Fruit fly (Drosophila melanogaster) whole organism, embryonic: ENCODE data around the gene CG45428.

Experiments used
- CG10274 ChIP-seq: fragments of 200-800 bp; sonication (Bioruptor generic); optimal IDR thresholded peaks from 3 replicates; lab custom pipeline; 2017; ENCODE audit warnings: missing biosample characterization, mild to moderate bottlenecking, missing genetic modification characterization
- CG10366 ChIP-seq: fragments of 200-800 bp; sonication (Bioruptor generic); IDR thresholded peaks from 2 replicates; pipeline ENCODE4 v1.3.6; 2022; ENCODE audit warnings: missing biosample characterization, missing genetic modification characterization
- CG13424 ChIP-seq: fragments of 200-800 bp; sonication (Bioruptor generic); optimal IDR thresholded peaks from 2 replicates; lab custom pipeline; 2019; ENCODE audit warnings: missing biosample characterization, mild to moderate bottlenecking, missing genetic modification characterization, moderate library complexity
- CG14014 ChIP-seq: fragments of 200-800 bp; sonication (Bioruptor generic); IDR thresholded peaks from 2 replicates; pipeline ENCODE4 v1.3.6; 2022; ENCODE audit warnings: missing biosample characterization, missing genetic modification characterization
- CG14965 ChIP-seq: fragments of 200-800 bp; sonication (Bioruptor generic); optimal IDR thresholded peaks from 2 replicates; lab custom pipeline; 2016; ENCODE audit warnings: missing biosample characterization, missing genetic modification characterization, borderline replicate concordance
- CG15269 ChIP-seq: fragments of 200-800 bp; sonication (Bioruptor generic); optimal IDR thresholded peaks from 2 replicates; lab custom pipeline; 2018; ENCODE audit warnings: missing biosample characterization, mild to moderate bottlenecking, missing genetic modification characterization, moderate library complexity
- CG1529 ChIP-seq: fragments of 200-800 bp; sonication (Bioruptor generic); optimal IDR thresholded peaks from 3 replicates; lab custom pipeline; 2018; ENCODE audit warnings: missing biosample characterization, missing genetic modification characterization
- CG15514 ChIP-seq: fragments of 200-800 bp; sonication (Bioruptor generic); optimal IDR thresholded peaks from 3 replicates; lab custom pipeline; 2017; ENCODE audit warnings: missing biosample characterization, missing genetic modification characterization, mild to moderate bottlenecking, moderate library complexity, missing genetic modification reagents
- CG17802 ChIP-seq: fragments of 200-800 bp; sonication (Bioruptor generic); optimal IDR thresholded peaks from 2 replicates; lab custom pipeline; 2018; ENCODE audit warnings: missing biosample characterization, mild to moderate bottlenecking, missing genetic modification characterization, moderate library complexity
- CG18262 ChIP-seq: fragments of 200-800 bp; optimal IDR thresholded peaks from 3 replicates; lab custom pipeline; 2019; ENCODE audit warnings: missing biosample characterization, mild to moderate bottlenecking, missing genetic modification characterization, moderate library complexity
- CG18599 ChIP-seq: fragments of 200-800 bp; sonication (Bioruptor generic); optimal IDR thresholded peaks from 3 replicates; lab custom pipeline; 2017; ENCODE audit warnings: missing biosample characterization, missing genetic modification characterization, mild to moderate bottlenecking, moderate library complexity, missing genetic modification reagents
- CG18764 ChIP-seq: fragments of 200-800 bp; sonication (Bioruptor generic); optimal IDR thresholded peaks from 3 replicates; lab custom pipeline; 2016; ENCODE audit warnings: missing biosample characterization, missing genetic modification characterization
- CG31388 ChIP-seq: fragments of 200-800 bp; sonication (Bioruptor generic); optimal IDR thresholded peaks from 2 replicates; lab custom pipeline; 2016; ENCODE audit warnings: missing biosample characterization, missing genetic modification characterization
- CG3281 ChIP-seq: fragments of 200-800 bp; sonication (Bioruptor generic); optimal IDR thresholded peaks from 3 replicates; lab custom pipeline; 2017; ENCODE audit warnings: missing biosample characterization, mild to moderate bottlenecking, missing genetic modification characterization
- CG4282 ChIP-seq: fragments of 200-800 bp; sonication (Bioruptor generic); optimal IDR thresholded peaks from 2 replicates; lab custom pipeline; 2016; ENCODE audit warnings: missing biosample characterization, missing genetic modification characterization
- CG6654 ChIP-seq: fragments of 200-800 bp; sonication (Bioruptor generic); optimal IDR thresholded peaks from 2 replicates; lab custom pipeline; 2017; ENCODE audit warnings: missing biosample characterization, mild to moderate bottlenecking, missing genetic modification characterization
- CG6854 ChIP-seq: fragments of 200-800 bp; sonication (Bioruptor generic); optimal IDR thresholded peaks from 3 replicates; lab custom pipeline; 2017; ENCODE audit warnings: missing biosample characterization, mild to moderate bottlenecking, missing genetic modification characterization
- CG7745 ChIP-seq: fragments of 200-800 bp; sonication (Bioruptor generic); optimal IDR thresholded peaks from 2 replicates; lab custom pipeline; 2018; ENCODE audit warnings: missing biosample characterization, mild to moderate bottlenecking, missing genetic modification characterization, moderate library complexity
- CG7963 ChIP-seq: fragments of 200-800 bp; sonication (Bioruptor generic); IDR thresholded peaks from 3 replicates; pipeline ENCODE4 v1.3.6; 2022; ENCODE audit warnings: missing biosample characterization, missing genetic modification characterization; ENCODE audit not compliant: partially characterized antibody
- CG8388 ChIP-seq: fragments of 200-800 bp; sonication (Bioruptor generic); optimal IDR thresholded peaks from 2 replicates; lab custom pipeline; 2019; ENCODE audit warnings: missing biosample characterization, mild to moderate bottlenecking, missing genetic modification characterization, moderate library complexity
- CTCF ChIP-seq: fragments of 200-800 bp; sonication (Bioruptor generic); optimal IDR thresholded peaks from 2 replicates; lab custom pipeline; 2017; ENCODE audit warnings: missing biosample characterization, mild to moderate bottlenecking, missing genetic modification characterization, moderate library complexity
- CrebB ChIP-seq: fragments of 200-800 bp; sonication (Bioruptor generic); optimal IDR thresholded peaks from 3 replicates; lab custom pipeline; 2018; ENCODE audit warnings: missing biosample characterization, mild to moderate bottlenecking, missing genetic modification characterization
- Doc3 ChIP-seq: fragments of 200-800 bp; sonication (Bioruptor generic); IDR thresholded peaks from 3 replicates; pipeline ENCODE4 v1.3.6; 2022; ENCODE audit warnings: missing biosample characterization, missing genetic modification characterization; ENCODE audit not compliant: partially characterized antibody
- Dp ChIP-seq: fragments of 200-800 bp; sonication (Bioruptor generic); optimal IDR thresholded peaks from 2 replicates; lab custom pipeline; 2018; ENCODE audit warnings: missing biosample characterization, mild to moderate bottlenecking, missing genetic modification characterization, moderate library complexity
- E2f1 ChIP-seq: fragments of 200-800 bp; sonication (Bioruptor generic); IDR thresholded peaks from 2 replicates; pipeline ENCODE4 v1.3.6; 2022; ENCODE audit warnings: missing biosample characterization, missing genetic modification characterization
- Kr ChIP-seq: fragments of 200-800 bp; sonication (Bioruptor generic); optimal IDR thresholded peaks from 2 replicates; lab custom pipeline; 2017; ENCODE audit warnings: missing biosample characterization, mild to moderate bottlenecking, missing genetic modification characterization
- MESR4 ChIP-seq: fragments of 200-800 bp; sonication (Bioruptor generic); optimal IDR thresholded peaks from 2 replicates; lab custom pipeline; 2018; ENCODE audit warnings: missing biosample characterization, mild to moderate bottlenecking, missing genetic modification characterization, moderate library complexity
- Mad ChIP-seq: fragments of 200-800 bp; sonication (Bioruptor generic); optimal IDR thresholded peaks from 2 replicates; lab custom pipeline; 2016; ENCODE audit warnings: missing biosample characterization, missing genetic modification characterization
- NK7.1 ChIP-seq: fragments of 200-800 bp; sonication (Bioruptor generic); optimal IDR thresholded peaks from 3 replicates; lab custom pipeline; 2016; ENCODE audit warnings: missing biosample characterization, missing genetic modification characterization
- Nf-YA ChIP-seq: fragments of 200-800 bp; sonication (Bioruptor generic); IDR thresholded peaks from 2 replicates; pipeline ENCODE4 v1.3.6; 2022; ENCODE audit warnings: missing biosample characterization, missing genetic modification characterization
- Side ChIP-seq: fragments of 200-800 bp; sonication (Bioruptor generic); optimal IDR thresholded peaks from 2 replicates; lab custom pipeline; 2016; ENCODE audit warnings: missing biosample characterization, missing genetic modification characterization
- Sox102F ChIP-seq: fragments of 200-800 bp; sonication (Bioruptor generic); optimal IDR thresholded peaks from 2 replicates; lab custom pipeline; 2018; ENCODE audit warnings: missing biosample characterization, mild to moderate bottlenecking, missing genetic modification characterization, moderate library complexity
- Stat92E ChIP-seq, 3 experiments: fragments of >200 bp in 2 of 3; fragments of 200-800 bp in 1 of 3; sonication (Bioruptor generic) in 1 of 3; optimal IDR thresholded peaks; 2 replicates each; lab custom pipeline; 2017 to 2019; ENCODE audit warnings: missing biosample characterization in 3 of 3, missing genetic modification characterization in 3 of 3, mild to moderate bottlenecking in 1 of 3, moderate library complexity in 1 of 3
- Tbp ChIP-seq: fragments of >200 bp; optimal IDR thresholded peaks from 2 replicates; lab custom pipeline; 2018; ENCODE audit warnings: missing biosample characterization, missing genetic modification characterization
- Usf ChIP-seq: fragments of 200-800 bp; sonication (Bioruptor generic); optimal IDR thresholded peaks from 2 replicates; lab custom pipeline; 2017; ENCODE audit warnings: missing genotype, missing biosample characterization, missing genetic modification characterization
- Xrp1 ChIP-seq: fragments of 200-800 bp; sonication (Bioruptor generic); IDR thresholded peaks from 2 replicates; pipeline ENCODE4 v1.3.6; 2022; ENCODE audit warnings: missing biosample characterization, missing genetic modification characterization
- YL-1 ChIP-seq: fragments of 200-800 bp; sonication (Bioruptor generic); optimal IDR thresholded peaks from 3 replicates; lab custom pipeline; 2017; ENCODE audit warnings: missing biosample characterization, mild to moderate bottlenecking, missing genetic modification characterization
- abd-A ChIP-seq: fragments of 200-800 bp; sonication (Bioruptor generic); optimal IDR thresholded peaks from 3 replicates; lab custom pipeline; 2019; ENCODE audit warnings: missing biosample characterization, mild to moderate bottlenecking, missing genetic modification characterization, moderate library complexity
- chn ChIP-seq: fragments of 200-800 bp; sonication (Bioruptor generic); optimal IDR thresholded peaks from 2 replicates; lab custom pipeline; 2016; ENCODE audit warnings: missing biosample characterization, missing genetic modification characterization
- dmrt11E ChIP-seq: fragments of 200-800 bp; sonication (Bioruptor generic); optimal IDR thresholded peaks from 3 replicates; lab custom pipeline; 2018; ENCODE audit warnings: missing biosample characterization, mild to moderate bottlenecking, missing genetic modification characterization, moderate library complexity
- eve ChIP-seq, 2 experiments: fragments of >200 bp; optimal IDR thresholded peaks; 2 replicates each; lab custom pipeline; 2017; ENCODE audit warnings: missing biosample characterization in 2 of 2, missing genetic modification characterization in 2 of 2
- her ChIP-seq: fragments of 200-800 bp; sonication (Bioruptor generic); optimal IDR thresholded peaks from 2 replicates; lab custom pipeline; 2016; ENCODE audit warnings: missing biosample characterization, missing genetic modification characterization
- knrl ChIP-seq: fragments of 200-800 bp; sonication (Bioruptor generic); IDR thresholded peaks from 3 replicates; pipeline ENCODE4 v1.3.6; 2022; ENCODE audit warnings: missing biosample characterization, missing genetic modification characterization; ENCODE audit not compliant: partially characterized antibody
- lab ChIP-seq: fragments of 200-800 bp; sonication (Bioruptor generic); optimal IDR thresholded peaks from 3 replicates; lab custom pipeline; 2017; ENCODE audit warnings: missing biosample characterization, missing genetic modification characterization, mild to moderate bottlenecking, moderate library complexity, missing genetic modification reagents
- lilli ChIP-seq: fragments of 200-800 bp; sonication (Bioruptor generic); optimal IDR thresholded peaks from 3 replicates; lab custom pipeline; 2016; ENCODE audit warnings: missing biosample characterization, missing genetic modification characterization
- repo ChIP-seq: fragments of 200-800 bp; sonication (Bioruptor generic); optimal IDR thresholded peaks from 2 replicates; lab custom pipeline; 2016; ENCODE audit warnings: missing biosample characterization, missing genetic modification characterization
- sd ChIP-seq: fragments of 200-800 bp; sonication (Bioruptor generic); optimal IDR thresholded peaks from 3 replicates; lab custom pipeline; 2018; ENCODE audit warnings: missing biosample characterization, mild to moderate bottlenecking, missing genetic modification characterization, moderate library complexity
- slbo ChIP-seq: fragments of 200-800 bp; sonication (Bioruptor generic); IDR thresholded peaks from 2 replicates; pipeline ENCODE4 v1.3.6; 2022; ENCODE audit warnings: missing biosample characterization, missing genetic modification characterization
- so ChIP-seq: fragments of 200-800 bp; sonication (Bioruptor generic); IDR thresholded peaks from 3 replicates; pipeline ENCODE4 v1.3.6; 2022; ENCODE audit warnings: missing biosample characterization, missing genetic modification characterization
- tgo ChIP-seq: fragments of 200-800 bp; sonication (Bioruptor generic); IDR thresholded peaks from 3 replicates; pipeline ENCODE4 v1.3.6; 2022; ENCODE audit warnings: missing biosample characterization, missing genetic modification characterization
- zfh1 ChIP-seq: fragments of 200-800 bp; sonication (Bioruptor generic); IDR thresholded peaks from 3 replicates; pipeline ENCODE4 v1.3.6; 2022; ENCODE audit warnings: missing biosample characterization, missing genetic modification characterization

CG45428 gene

dm6 chr3L:22868070-22868469 is 31.2 kb upstream of the CG45428 start, which contains the start of gene EMC4 (continued):
- no peak for TF ChIP-seq sd (tag; lab: Kevin White, UChicago)
- no peak for TF ChIP-seq Usf
- TF ChIP-seq CG15269: peak; percentile 14
- TF ChIP-seq Xrp1 (GFP tag; lab: Robert Waterston, UW): peak; percentile 38
- no peak for TF ChIP-seq dmrt11E
- no peak for TF ChIP-seq CrebB (tag; lab: Kevin White, UChicago)
- TF ChIP-seq tgo: no peak
- TF ChIP-seq Stat92E (GFP tag; optimal IDR thresholded peaks at IDR 0.05; lab: Kevin White, UChicago): peak in 1 of 3 experiments; percentile 1
- no peak for TF ChIP-seq E2f1 (GFP tag; lab: Robert Waterston, UW)
- peak; percentile 30 for TF ChIP-seq CG18764
- peak; percentile 14 for TF ChIP-seq CTCF (GFP tag; lab: Kevin White, UChicago)
- TF ChIP-seq CG17802 (tag; lab: Kevin White, UChicago): no peak
- TF ChIP-seq CG6854 (GFP tag; lab: Kevin White, UChicago): peak; percentile 4
- TF ChIP-seq repo (GFP tag; lab: Kevin White, UChicago): peak; percentile 11
- peak; percentile 45 for TF ChIP-seq Side
- peak; percentile 85 for TF ChIP-seq MESR4 (GFP tag; lab: Kevin White, UChicago)
- peak; percentile 43 for TF ChIP-seq Mad (GFP tag; lab: Kevin White, UChicago)
- TF ChIP-seq Kr (GFP tag; lab: Kevin White, UChicago): no peak
- TF ChIP-seq CG7745: no peak
- no peak for TF ChIP-seq CG6654 (GFP tag; lab: Kevin White, UChicago)
- TF ChIP-seq CG7963 (GFP tag; lab: Robert Waterston, UW): peak; percentile 50; the same call in 1 of the 3 replicates
- no peak for TF ChIP-seq Tbp (GFP tag; lab: Kevin White, UChicago)
- peak; percentile 95 for TF ChIP-seq Dp (GFP tag; lab: Kevin White, UChicago)
- no peak for TF ChIP-seq CG1529 (GFP tag; lab: Kevin White, UChicago)
- TF ChIP-seq YL-1 (GFP tag; lab: Kevin White, UChicago): peak; percentile 96
- no peak for TF ChIP-seq eve (GFP tag; optimal IDR thresholded peaks at IDR 0.05; lab: Kevin White, UChicago)
- TF ChIP-seq CG10274 (GFP tag; lab: Kevin White, UChicago): no peak
- no peak for TF ChIP-seq Sox102F (GFP tag; lab: Kevin White, UChicago)
- TF ChIP-seq knrl: peak; percentile 42; the same call in 2 of the 3 replicates
- TF ChIP-seq abd-A (tag; lab: Kevin White, UChicago): no peak
- TF ChIP-seq zfh1 (GFP tag; lab: Robert Waterston, UW): peak; percentile 59; the same call in 1 of the 3 replicates
- peak; percentile 62; the same call in 1 of the 2 replicates for TF ChIP-seq slbo (GFP tag; lab: Robert Waterston, UW)
- no peak for TF ChIP-seq CG8388 (GFP tag; lab: Kevin White, UChicago)
- peak; percentile 36; the same call in 1 of the 3 replicates for TF ChIP-seq Doc3 (GFP tag; lab: Robert Waterston, UW)
- peak; percentile 44 for TF ChIP-seq chn (GFP tag; lab: Kevin White, UChicago)
- peak; percentile 34 for TF ChIP-seq CG3281
- TF ChIP-seq lab (GFP tag; lab: Kevin White, UChicago): peak; percentile 46
- peak; percentile 7 for TF ChIP-seq CG13424 (tag; lab: Kevin White, UChicago)
- no peak for TF ChIP-seq CG4282 (GFP tag; lab: Kevin White, UChicago)
- TF ChIP-seq CG14965 (GFP tag; lab: Kevin White, UChicago): no peak
- TF ChIP-seq CG18262 (tag; lab: Kevin White, UChicago): peak; percentile 15
- TF ChIP-seq CG18599 (GFP tag; lab: Kevin White, UChicago): peak; percentile 38
- no peak for TF ChIP-seq CG31388
- TF ChIP-seq lilli (GFP tag; lab: Kevin White, UChicago): peak; percentile 74
- no peak for TF ChIP-seq so (GFP tag; lab: Robert Waterston, UW)
- peak; percentile 70 for TF ChIP-seq CG15514 (GFP tag; lab: Kevin White, UChicago)
- no peak for TF ChIP-seq Nf-YA (GFP tag; lab: Robert Waterston, UW)
- TF ChIP-seq NK7.1 (GFP tag; lab: Kevin White, UChicago): no peak
- peak; percentile 65 for TF ChIP-seq her (GFP tag; lab: Kevin White, UChicago)
- peak; percentile 44; the same call in 1 of the 2 replicates for TF ChIP-seq CG14014 (GFP tag; lab: Robert Waterston, UW)
- peak; percentile 31; the same call in 1 of the 2 replicates for TF ChIP-seq CG10366
